Fruit fly (Drosophila melanogaster): ENCODE measurements around the gene PVRAP.

Gene PVRAP

DNA sequence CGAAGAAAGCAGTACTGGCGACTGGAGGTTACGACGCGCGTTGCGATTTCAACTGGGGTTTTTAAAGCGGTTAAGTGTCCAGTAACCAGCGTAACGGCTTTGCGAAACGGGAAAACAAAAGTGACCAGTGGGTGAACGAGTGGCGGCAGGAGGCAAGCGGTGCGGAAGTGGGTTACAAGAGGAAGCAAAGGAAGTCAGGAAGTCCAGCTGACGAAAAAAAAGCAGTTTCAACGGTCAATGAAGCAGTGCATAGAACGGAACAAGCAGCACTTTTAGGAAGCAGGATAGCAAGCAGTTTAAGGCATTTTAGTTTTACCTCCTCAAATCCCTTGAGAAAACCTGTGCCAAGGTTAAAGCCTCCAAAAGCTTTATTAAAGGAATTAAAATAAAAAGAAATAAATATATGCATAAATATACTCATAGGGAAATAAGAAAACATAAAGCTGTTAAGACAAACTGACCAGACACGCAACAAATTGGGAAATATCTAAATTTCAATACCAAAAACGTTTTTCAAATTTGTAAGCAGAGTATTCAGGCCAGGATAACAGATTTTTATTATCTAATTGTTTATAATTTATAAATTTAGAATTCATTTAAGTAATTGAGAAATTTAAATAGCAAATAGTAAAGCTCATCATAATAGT, 62.2 kb downstream of the PVRAP start, which contains the start of gene CG6592 (continued):
- no peak for TF ChIP-seq CG13894 (tag; optimal IDR thresholded peaks at IDR 0.05)
- no peak for TF ChIP-seq pum (GFP tag; optimal IDR thresholded peaks at IDR 0.05)
- TF ChIP-seq B-H1 (GFP tag; IDR thresholded peaks at IDR 0.05) = no peak
- peak; percentile 59 for TF ChIP-seq nmo (GFP tag; optimal IDR thresholded peaks at IDR 0.05)
- TF ChIP-seq h (optimal IDR thresholded peaks at IDR 0.05) = no peak
- TF ChIP-seq inv (GFP tag; IDR thresholded peaks at IDR 0.05; ENCODE audit: partially characterized antibody) = no peak
- TF ChIP-seq Med (GFP tag) = peak; percentile 90
- peak; percentile 4 for TF ChIP-seq CG8924 (tag; optimal IDR thresholded peaks at IDR 0.05)
- no peak for TF ChIP-seq ftz-f1 (GFP tag; optimal IDR thresholded peaks at IDR 0.05)
- no peak for TF ChIP-seq cg (GFP tag; optimal IDR thresholded peaks at IDR 0.05)
- TF ChIP-seq ind (GFP tag; optimal IDR thresholded peaks at IDR 0.05) = no peak
- TF ChIP-seq hkb (optimal IDR thresholded peaks at IDR 0.05) = no peak
- TF ChIP-seq hkb (GFP tag; IDR thresholded peaks at IDR 0.05) = no peak
- TF ChIP-seq CG11456 (GFP tag; IDR thresholded peaks at IDR 0.05) = peak; percentile 69; the same call in 1 of the 3 replicates
- no peak for TF ChIP-seq Hmx (GFP tag; optimal IDR thresholded peaks at IDR 0.05)
- TF ChIP-seq CG4424 (GFP tag; optimal IDR thresholded peaks at IDR 0.05) = no peak
- no peak for TF ChIP-seq CG9932 (GFP tag; IDR thresholded peaks at IDR 0.05)
- no peak for TF ChIP-seq sc (optimal IDR thresholded peaks at IDR 0.05)
- peak; percentile 39 for TF ChIP-seq sc (GFP tag; optimal IDR thresholded peaks at IDR 0.05)
- no peak for TF ChIP-seq NK7.1 (GFP tag; optimal IDR thresholded peaks at IDR 0.05)
- TF ChIP-seq Drgx (GFP tag; IDR thresholded peaks at IDR 0.05) = no peak
- no peak for TF ChIP-seq CG14050 (GFP tag; IDR thresholded peaks at IDR 0.05)
- no peak for TF ChIP-seq hth (optimal IDR thresholded peaks at IDR 0.05)
- peak; percentile 24 for TF ChIP-seq Abd-B (GFP tag; optimal IDR thresholded peaks at IDR 0.05)
- TF ChIP-seq zen (tag; optimal IDR thresholded peaks at IDR 0.05) = peak; percentile 80
- peak; percentile 36 to 77 for TF ChIP-seq chif (GFP tag; optimal IDR thresholded peaks at IDR 0.05)
- peak; percentile 11 for TF ChIP-seq CG11723 (GFP tag; optimal IDR thresholded peaks at IDR 0.05)
- no peak for TF ChIP-seq CG18011 (GFP tag; optimal IDR thresholded peaks at IDR 0.05)
- no peak for TF ChIP-seq Spps (tag; optimal IDR thresholded peaks at IDR 0.05)
- TF ChIP-seq nom (GFP tag; optimal IDR thresholded peaks at IDR 0.05) = no peak
- TF ChIP-seq Hmr (GFP tag; optimal IDR thresholded peaks at IDR 0.05) = no peak
- no peak for TF ChIP-seq Aef1 (GFP tag; IDR thresholded peaks at IDR 0.05)
- peak; percentile 80 for TF ChIP-seq sens (GFP tag)
- TF ChIP-seq CG8388 (GFP tag; optimal IDR thresholded peaks at IDR 0.05) = no peak
- no peak for TF ChIP-seq cato (GFP tag; optimal IDR thresholded peaks at IDR 0.05; ENCODE audit: borderline replicate concordance)
- TF ChIP-seq Bdp1 (GFP tag; optimal IDR thresholded peaks at IDR 0.05) = peak; percentile 9
- TF ChIP-seq CG16815 (GFP tag; optimal IDR thresholded peaks at IDR 0.05) = peak; percentile 79
- no peak for TF ChIP-seq repo (GFP tag; optimal IDR thresholded peaks at IDR 0.05)
- TF ChIP-seq H2.0 (GFP tag; IDR thresholded peaks at IDR 0.05) = peak; percentile 32; the same call in 1 of the 2 replicates
- no peak for TF ChIP-seq CG18599 (GFP tag; optimal IDR thresholded peaks at IDR 0.05)
- peak; percentile 26; the same call in 1 of the 3 replicates for TF ChIP-seq croc (GFP tag; conservative IDR thresholded peaks at IDR 0.05)
- TF ChIP-seq ap (GFP tag; IDR thresholded peaks at IDR 0.05) = no peak
- no peak for TF ChIP-seq ato (GFP tag; IDR thresholded peaks at IDR 0.05; ENCODE audit: partially characterized antibody)
- TF ChIP-seq dmrt99B (tag; optimal IDR thresholded peaks at IDR 0.05) = no peak
- no peak for TF ChIP-seq HLHmδ (GFP tag; optimal IDR thresholded peaks at IDR 0.05)
- TF ChIP-seq dpn (GFP tag; optimal IDR thresholded peaks at IDR 0.05) = peak in 1 of 2 experiments; percentile 61
- peak; percentile 67 for TF ChIP-seq CG8089 (GFP tag; optimal IDR thresholded peaks at IDR 0.05)
- TF ChIP-seq hb (GFP tag; IDR thresholded peaks at IDR 0.05; ENCODE audit: partially characterized antibody) = no peak
- TF ChIP-seq sima (GFP tag; optimal IDR thresholded peaks at IDR 0.05) = no peak
- TF ChIP-seq Tbp (GFP tag; optimal IDR thresholded peaks at IDR 0.05) = no peak
- no peak for TF ChIP-seq eyg (GFP tag; optimal IDR thresholded peaks at IDR 0.05)

Measured in whole organism, embryonic.